Worm (Caenorhabditis elegans) whole organism, late embryonic: ENCODE measurements around the gene Y82E9BL.12.

ENCODE experiments used
- ceh-19 ChIP-seq: fragments of 200-800 bp; sonication (Bioruptor generic); optimal IDR thresholded peaks from 2 replicates; lab custom pipeline; 2018; ENCODE audit warnings: mild to moderate bottlenecking, missing genetic modification characterization, missing compliant biosample characterization
- ceh-2 ChIP-seq: sonication (generic microtip); optimal IDR thresholded peaks from 2 replicates; lab custom pipeline; 2016; ENCODE audit warnings: missing genotype, missing genetic modification characterization, missing compliant biosample characterization
- ceh-22 ChIP-seq: sonication (generic microtip); optimal IDR thresholded peaks from 2 replicates; lab custom pipeline; 2017; ENCODE audit warnings: missing biosample characterization, missing genetic modification characterization
- ceh-30 ChIP-seq: fragments of 150-350 bp; optimal IDR thresholded peaks from 2 replicates; lab custom pipeline; 2014; ENCODE audit warnings: missing biosample characterization, missing genetic modification characterization
- ceh-45 ChIP-seq: fragments of 200-800 bp; sonication (Bioruptor generic); IDR thresholded peaks from 2 replicates; pipeline ENCODE4 v1.3.6; 2022; ENCODE audit warnings: missing genetic modification reagents, missing genetic modification characterization, missing compliant biosample characterization
- ceh-48 ChIP-seq: sonication (generic microtip); optimal IDR thresholded peaks from 2 replicates; lab custom pipeline; 2016; ENCODE audit warnings: missing genetic modification characterization, inconsistent platforms, missing compliant biosample characterization
- ceh-9 ChIP-seq: sonication (generic microtip); optimal IDR thresholded peaks from 2 replicates; lab custom pipeline; 2016; ENCODE audit warnings: mild to moderate bottlenecking, missing genetic modification characterization, inconsistent platforms, missing compliant biosample characterization
- che-1 ChIP-seq: sonication (generic microtip); optimal IDR thresholded peaks from 2 replicates; lab custom pipeline; 2016; ENCODE audit warnings: mild to moderate bottlenecking, missing genetic modification characterization, missing compliant biosample characterization
- elt-2 ChIP-seq: sonication (generic microtip); optimal IDR thresholded peaks from 2 replicates; lab custom pipeline; 2016; ENCODE audit warnings: missing genetic modification reagents, missing genetic modification characterization, missing compliant biosample characterization
- elt-4 ChIP-seq: sonication (generic microtip); optimal IDR thresholded peaks from 2 replicates; lab custom pipeline; 2016; ENCODE audit warnings: missing genetic modification characterization, missing compliant biosample characterization
- eyg-1 ChIP-seq: sonication (generic microtip); optimal IDR thresholded peaks from 2 replicates; lab custom pipeline; 2016; ENCODE audit warnings: missing genotype, missing genetic modification characterization, missing compliant biosample characterization
- fax-1 ChIP-seq: sonication (generic microtip); optimal IDR thresholded peaks from 2 replicates; lab custom pipeline; 2016; ENCODE audit warnings: missing genotype, missing genetic modification characterization, missing compliant biosample characterization
- fkh-10 ChIP-seq: fragments of 150-350 bp; optimal IDR thresholded peaks from 2 replicates; lab custom pipeline; 2014; ENCODE audit warnings: missing biosample characterization, missing genetic modification reagents, missing genetic modification characterization
- fkh-6 ChIP-seq: sonication (generic microtip); optimal IDR thresholded peaks from 2 replicates; lab custom pipeline; 2016; ENCODE audit warnings: missing genetic modification characterization, missing compliant biosample characterization
- hlh-13 ChIP-seq: fragments of 200-800 bp; sonication (Bioruptor generic); optimal IDR thresholded peaks from 2 replicates; lab custom pipeline; 2018; ENCODE audit warnings: mild to moderate bottlenecking, missing genetic modification characterization, missing compliant biosample characterization
- hlh-15 ChIP-seq: sonication (generic microtip); optimal IDR thresholded peaks from 2 replicates; lab custom pipeline; 2016; ENCODE audit warnings: missing genetic modification characterization, missing compliant biosample characterization
- hlh-30 ChIP-seq: sonication (generic microtip); optimal IDR thresholded peaks from 2 replicates; lab custom pipeline; 2017; ENCODE audit warnings: antibody characterized with exemption, missing genetic modification characterization, missing compliant biosample characterization; ENCODE audit not compliant: insufficient read depth
- hlh-6 ChIP-seq: sonication (generic microtip); optimal IDR thresholded peaks from 2 replicates; lab custom pipeline; 2016; ENCODE audit warnings: missing genotype, missing genetic modification characterization, missing compliant biosample characterization
- hlh-8 ChIP-seq: sonication (generic microtip); optimal IDR thresholded peaks from 2 replicates; lab custom pipeline; 2016; ENCODE audit warnings: missing genotype, missing genetic modification characterization, missing compliant biosample characterization
- lin-11 ChIP-seq: fragments of 200-800 bp; sonication (Bioruptor generic); optimal IDR thresholded peaks from 2 replicates; lab custom pipeline; 2018; ENCODE audit warnings: mild to moderate bottlenecking, missing genetic modification characterization, missing compliant biosample characterization
- mec-3 ChIP-seq: sonication (generic microtip); optimal IDR thresholded peaks from 2 replicates; lab custom pipeline; 2016; ENCODE audit warnings: borderline replicate concordance, missing genetic modification characterization, missing compliant biosample characterization
- nfya-1 ChIP-seq: sonication (generic microtip); optimal IDR thresholded peaks from 2 replicates; lab custom pipeline; 2017; ENCODE audit warnings: missing genetic modification characterization, mild to moderate bottlenecking, missing compliant biosample characterization, antibody characterized with exemption, moderate library complexity
- nhr-11 ChIP-seq: fragments of 150-350 bp; optimal IDR thresholded peaks from 2 replicates; lab custom pipeline; 2014; ENCODE audit warnings: missing biosample characterization, missing genetic modification characterization
- pax-1 ChIP-seq: fragments of 150-350 bp; optimal IDR thresholded peaks from 2 replicates; lab custom pipeline; 2014; ENCODE audit warnings: missing biosample characterization, missing genetic modification characterization
- pha-2 ChIP-seq: sonication (generic microtip); optimal IDR thresholded peaks from 2 replicates; lab custom pipeline; 2017; ENCODE audit warnings: mild to moderate bottlenecking, missing genetic modification characterization, missing compliant biosample characterization
- pqm-1 ChIP-seq: sonication (generic microtip); optimal IDR thresholded peaks from 2 replicates; lab custom pipeline; 2016; ENCODE audit warnings: missing genetic modification characterization, missing compliant biosample characterization
- ref-2 ChIP-seq: sonication (generic microtip); optimal IDR thresholded peaks from 2 replicates; lab custom pipeline; 2016; ENCODE audit warnings: missing genetic modification characterization, missing compliant biosample characterization
- rnt-1 ChIP-seq: sonication (generic microtip); optimal IDR thresholded peaks from 2 replicates; lab custom pipeline; 2016; ENCODE audit warnings: missing genetic modification characterization, missing compliant biosample characterization
- sdc-2 ChIP-seq: sonication (generic microtip); optimal IDR thresholded peaks from 2 replicates; lab custom pipeline; 2016; ENCODE audit warnings: missing genotype, missing genetic modification characterization, missing compliant biosample characterization
- tbx-7 ChIP-seq: sonication (generic microtip); optimal IDR thresholded peaks from 2 replicates; lab custom pipeline; 2016; ENCODE audit warnings: missing genotype, missing genetic modification characterization, missing compliant biosample characterization
- ttx-3 ChIP-seq: sonication (generic microtip); optimal IDR thresholded peaks from 2 replicates; lab custom pipeline; 2016; ENCODE audit warnings: missing genetic modification reagents, missing genetic modification characterization, missing compliant biosample characterization
- unc-55 ChIP-seq: sonication (generic microtip); optimal IDR thresholded peaks from 2 replicates; lab custom pipeline; 2017; ENCODE audit warnings: missing biosample characterization, missing genetic modification reagents, missing genetic modification characterization
- zip-5 ChIP-seq: sonication (generic microtip); optimal IDR thresholded peaks from 2 replicates; lab custom pipeline; 2016; ENCODE audit warnings: missing genetic modification characterization, missing compliant biosample characterization

Y82E9BL.12 gene

DNA sequence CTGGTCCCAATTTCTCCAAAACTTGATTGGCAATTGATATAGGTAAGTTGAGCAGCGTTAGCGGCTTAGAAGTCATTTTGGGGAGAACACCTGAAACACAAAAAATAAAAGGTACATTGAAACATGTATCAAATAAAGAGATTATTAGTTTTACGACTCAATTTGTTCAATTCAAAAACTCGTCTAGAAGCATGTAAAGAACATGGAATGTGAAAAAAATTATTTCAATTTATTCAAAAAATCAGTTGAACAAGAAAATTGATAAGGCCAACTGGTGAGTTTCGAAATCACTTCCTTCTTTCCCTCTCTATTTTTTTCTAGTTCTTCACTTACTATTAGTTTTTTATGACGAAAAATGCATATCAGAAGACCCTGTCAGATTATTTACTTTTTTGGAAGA lies 33.5 kb upstream of the Y82E9BL.12 start, which contains the start of gene fbxa-30:
Gene fbxa-30 (minus strand): TSS at position 101 of the 400 bp plus-strand sequence.
- TF ChIP-seq sdc-2 (no peak), ceh-48 (no peak), fkh-6 (tag; lab: Kevin White, UChicago) (no peak), lin-11 (no peak), ceh-2 (tag; lab: Kevin White, UChicago) (no peak), mec-3 (tag; lab: Kevin White, UChicago) (no peak), nhr-11 (tag; lab: Kevin White, UChicago) (no peak), rnt-1 (tag; lab: Kevin White, UChicago) (no peak), elt-2 (no peak), ceh-19 (GFP tag; lab: Kevin White, UChicago) (no peak), zip-5 (no peak), hlh-8 (no peak), hlh-6 (tag; lab: Kevin White, UChicago) (no peak), nfya-1 (tag; lab: Kevin White, UChicago) (no peak), ttx-3 (tag; lab: Kevin White, UChicago) (no peak), ceh-30 (tag; lab: Kevin White, UChicago) (no peak), ceh-45 (GFP tag; lab: Robert Waterston, UW) (no peak), hlh-13 (GFP tag; lab: Kevin White, UChicago) (no peak)

DNA sequence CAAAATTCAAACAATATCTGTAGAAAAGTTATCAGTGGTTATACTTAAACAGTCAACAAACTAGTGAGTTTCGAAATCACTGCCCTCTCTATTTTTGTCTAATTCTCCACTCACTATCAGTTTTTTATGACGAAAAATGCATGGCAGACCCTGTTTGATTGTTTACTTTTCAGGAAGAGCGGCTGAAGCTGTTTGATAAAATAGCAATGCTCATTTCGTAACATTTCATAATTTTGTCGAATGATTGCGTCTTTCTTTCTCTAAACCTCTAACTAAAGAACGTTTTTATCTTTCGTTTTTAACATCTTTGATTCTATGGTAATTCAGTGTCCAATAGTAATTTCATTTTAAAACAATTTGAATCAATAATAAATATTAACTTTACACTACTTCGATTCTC lies 29.8 kb upstream of the Y82E9BL.12 start:
- TF ChIP-seq hlh-15 (no peak), elt-2 (peak; percentile 43), mec-3 (tag; lab: Kevin White, UChicago) (no peak), pqm-1 (tag; lab: Kevin White, UChicago) (peak; percentile 45)

DNA sequence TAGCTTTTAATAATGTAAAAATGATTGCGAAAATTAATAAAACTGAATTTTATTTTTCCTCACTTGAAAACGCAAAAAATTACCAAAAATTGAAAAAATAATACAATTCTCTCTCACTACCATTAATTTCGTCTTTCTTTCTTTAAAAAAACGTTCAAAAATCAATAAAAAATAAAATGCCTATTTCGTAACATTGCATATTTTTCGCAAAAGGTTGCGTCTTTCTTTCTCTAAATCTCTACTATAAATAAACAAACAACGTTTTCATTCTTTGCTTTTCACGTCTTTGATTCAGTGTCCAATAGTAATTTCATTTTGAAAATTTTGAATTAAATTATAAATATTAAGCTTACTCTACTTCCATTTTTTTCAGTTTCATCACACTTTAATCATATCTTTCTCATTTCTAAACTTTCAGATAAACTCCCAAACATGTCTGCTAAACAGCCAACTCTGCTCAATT lies 24.4 kb upstream of the Y82E9BL.12 start, which contains the start of gene fbxa-37:
Gene fbxa-37 (plus strand): TSS at position 413 of the 463 bp plus-strand sequence.
- TF ChIP-seq fkh-6 (tag; lab: Kevin White, UChicago) (no peak), fax-1 (tag; lab: Kevin White, UChicago) (no peak)
- TF ChIP-seq, all 69 proteins: peak for 0

DNA sequence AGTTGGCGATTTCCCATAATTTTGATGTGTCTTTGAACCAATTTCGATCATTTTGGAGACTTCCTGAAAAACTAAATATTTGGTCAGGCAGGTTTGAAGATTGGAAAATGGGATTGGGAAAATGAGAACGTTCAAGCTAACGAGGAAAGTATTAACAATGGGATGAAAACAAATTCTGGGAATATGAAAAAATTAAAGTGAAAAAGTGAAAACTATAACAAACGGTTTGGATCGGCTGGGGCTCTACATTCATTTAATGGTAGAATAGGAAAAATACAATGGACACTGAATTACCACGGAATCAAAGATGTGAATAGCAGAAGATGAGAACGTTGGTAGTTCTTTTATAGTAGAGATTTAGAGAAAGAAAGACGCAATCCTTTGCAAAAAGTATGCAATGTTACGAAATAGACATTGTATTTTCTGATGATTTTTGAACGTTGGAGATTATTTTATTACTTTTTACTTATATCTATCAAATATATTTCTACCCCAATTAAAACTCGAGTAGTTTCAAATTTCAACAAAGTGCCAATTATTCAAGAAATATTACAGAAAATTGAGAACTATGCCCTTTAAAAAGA lies 20.4 kb upstream of the Y82E9BL.12 start, which contains the start of gene fbxa-50:
Gene fbxa-50 (minus strand): TSS at position 51 of the 584 bp plus-strand sequence.
- TF ChIP-seq unc-55 (no peak), tbx-7 (tag; lab: Kevin White, UChicago) (no peak)

DNA sequence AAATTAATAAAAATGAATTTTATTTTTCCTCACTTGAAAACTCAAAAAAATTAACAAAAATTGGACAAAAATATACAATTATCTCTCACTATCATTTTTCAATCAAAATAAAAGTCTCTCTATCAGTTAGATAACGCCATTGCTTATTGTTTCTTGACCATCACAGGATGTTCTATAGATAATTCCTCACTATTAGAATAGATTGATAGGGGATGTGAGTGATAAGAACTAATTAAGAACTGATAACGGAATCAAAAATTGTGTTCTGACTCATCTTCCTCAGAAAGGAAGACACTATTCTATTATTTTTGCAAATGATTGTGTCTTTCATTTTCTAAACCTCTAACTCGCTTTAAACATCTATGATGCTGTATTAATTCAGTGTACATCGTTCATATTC lies 19.8 kb upstream of the Y82E9BL.12 start:
- TF ChIP-seq elt-2 (peak; percentile 96), che-1 (tag; lab: Kevin White, UChicago) (no peak)
- TF ChIP-seq, all 69 proteins: peak for 1

DNA sequence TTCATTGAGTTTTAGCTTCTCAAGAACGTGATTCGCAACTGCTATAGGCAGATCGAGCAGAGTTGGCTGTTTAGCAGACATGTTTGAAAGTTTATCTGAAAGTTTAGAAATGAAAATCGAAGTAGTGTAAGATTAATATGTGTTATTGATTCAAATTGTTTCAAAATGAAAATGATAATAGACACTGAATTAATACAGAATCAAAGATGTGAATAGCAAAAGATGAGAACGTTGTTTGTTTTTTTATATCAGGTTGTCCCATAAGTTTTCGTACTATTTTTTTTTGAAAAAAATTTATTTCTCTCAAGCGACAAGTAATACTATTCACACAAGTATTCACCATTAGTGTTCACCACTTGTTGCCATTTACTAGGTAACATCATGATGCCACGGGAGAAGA lies 15.9 kb upstream of the Y82E9BL.12 start, which contains the start of gene fbxa-36:
Gene fbxa-36 (minus strand): TSS at position 101 of the 400 bp plus-strand sequence.
- TF ChIP-seq hlh-30 (no peak), ceh-45 (GFP tag; lab: Robert Waterston, UW) (no peak), nhr-11 (tag; lab: Kevin White, UChicago) (no peak), zip-5 (no peak), pax-1 (tag; lab: Kevin White, UChicago) (no peak), ref-2 (tag; lab: Kevin White, UChicago) (no peak), elt-4 (tag; lab: Kevin White, UChicago) (no peak), ceh-22 (no peak), che-1 (tag; lab: Kevin White, UChicago) (no peak), eyg-1 (tag; lab: Kevin White, UChicago) (no peak), nfya-1 (tag; lab: Kevin White, UChicago) (no peak), ceh-9 (tag; lab: Kevin White, UChicago) (no peak), pha-2 (tag; lab: Kevin White, UChicago) (no peak), fkh-10 (GFP tag; lab: Kevin White, UChicago) (no peak)
